Worm (Caenorhabditis elegans): ENCODE results near the gene Y34B4A.4.

The Y34B4A.4 gene

DNA sequence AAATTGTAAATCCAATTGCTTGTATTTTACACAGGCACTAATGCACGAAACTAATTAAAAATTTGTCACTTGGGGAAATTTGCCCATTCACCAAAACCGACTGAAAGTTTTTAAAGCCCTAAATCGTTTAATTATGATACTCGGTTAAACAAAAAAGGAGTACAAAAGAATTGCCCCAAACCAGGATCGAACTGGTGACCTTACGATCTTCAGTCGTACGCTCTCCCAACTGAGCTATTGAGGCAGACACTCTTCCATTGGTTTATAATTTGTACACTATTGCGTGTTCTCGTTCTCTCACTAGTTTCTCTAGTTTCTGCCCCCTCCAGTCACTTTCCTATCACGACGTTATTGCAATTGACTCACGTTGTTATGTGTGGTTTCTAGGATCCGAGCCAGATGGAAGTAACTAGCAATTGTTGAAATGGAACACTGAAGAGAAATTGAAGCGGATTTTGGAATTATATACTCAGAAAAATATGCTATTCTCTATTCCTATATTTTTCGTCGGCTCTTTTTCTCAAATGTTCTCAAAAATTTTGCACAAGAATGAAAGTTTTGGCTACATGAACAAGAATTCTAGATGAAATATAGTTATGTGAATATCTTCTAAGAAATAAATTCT lies 55.2 kb downstream of the Y34B4A.4 start (continued):
- TF ChIP-seq sem-2 (GFP tag; optimal IDR thresholded peaks at IDR 0.05) (peak; percentile 75), elt-3 (tag; optimal IDR thresholded peaks at IDR 0.05) (no peak)

All from whole organism, mixed stage, embryonic.